Fruit fly (Drosophila melanogaster): Measurements from ENCODE around the gene ntc.

ntc gene

dm6 chr3L:3806330-3806729, at the start of gene ntc, which contains the start of the genes CG32264 and IntS10:
TSS of gene ntc (minus strand) at chr3L:3806459.
TSS of gene CG32264 (minus strand) at chr3L:3806459.
TSS of gene IntS10 (plus strand) at chr3L:3806710.
- no peak for TF ChIP-seq lola (GFP tag; optimal IDR thresholded peaks at IDR 0.05)
- TF ChIP-seq pan (optimal IDR thresholded peaks at IDR 0.05) = no peak
- TF ChIP-seq br (GFP tag; optimal IDR thresholded peaks at IDR 0.05) = peak; percentile 79
- no peak for TF ChIP-seq sage (GFP tag; optimal IDR thresholded peaks at IDR 0.05)
- peak; percentile 74 for TF ChIP-seq fru (GFP tag; optimal IDR thresholded peaks at IDR 0.05)
- TF ChIP-seq sv (GFP tag; optimal IDR thresholded peaks at IDR 0.05) = peak; percentile 69
- peak; percentile 66 for TF ChIP-seq Jra (GFP tag; optimal IDR thresholded peaks at IDR 0.05)
- TF ChIP-seq HLH106 (tag; optimal IDR thresholded peaks at IDR 0.05) = peak; percentile 55
- no peak for TF ChIP-seq tai (GFP tag; optimal IDR thresholded peaks at IDR 0.05)
- TF ChIP-seq Hnf4 (GFP tag; optimal IDR thresholded peaks at IDR 0.05) = peak; percentile 70
- no peak for TF ChIP-seq dl (GFP tag; optimal IDR thresholded peaks at IDR 0.05; ENCODE audit: insufficient read depth in 1 of 2, partially characterized antibody in 2 of 2)
- TF ChIP-seq foxo (GFP tag; optimal IDR thresholded peaks at IDR 0.05) = peak in 1 of 2 experiments; percentile 80
- no peak for TF ChIP-seq usp (GFP tag; optimal IDR thresholded peaks at IDR 0.05)
- peak; percentile 79 for TF ChIP-seq rgr (GFP tag; optimal IDR thresholded peaks at IDR 0.05)
- no peak for TF ChIP-seq jim (GFP tag; optimal IDR thresholded peaks at IDR 0.05)
- TF ChIP-seq dmrt93B (GFP tag; optimal IDR thresholded peaks at IDR 0.05) = no peak
- TF ChIP-seq Dif (GFP tag; optimal IDR thresholded peaks at IDR 0.05; ENCODE audit: partially characterized antibody) = no peak
- no peak for TF ChIP-seq Rel (GFP tag; optimal IDR thresholded peaks at IDR 0.05)
- peak; percentile 45 for TF ChIP-seq Rel (tag; optimal IDR thresholded peaks at IDR 0.05)
- no peak for TF ChIP-seq Vsx2 (GFP tag; optimal IDR thresholded peaks at IDR 0.05; ENCODE audit: partially characterized antibody)
- TF ChIP-seq Mio (GFP tag; optimal IDR thresholded peaks at IDR 0.05) = no peak
- peak; percentile 40 for TF ChIP-seq psq (GFP tag; optimal IDR thresholded peaks at IDR 0.05)
- peak; percentile 3 for TF ChIP-seq Hr83 (GFP tag; optimal IDR thresholded peaks at IDR 0.05; ENCODE audit: poor library complexity, severe bottlenecking)
- peak; percentile 73 for TF ChIP-seq OdsH (GFP tag; optimal IDR thresholded peaks at IDR 0.05)
- TF ChIP-seq Myc (optimal IDR thresholded peaks at IDR 0.05) = peak; percentile 93
- no peak for TF ChIP-seq CrebA (GFP tag; optimal IDR thresholded peaks at IDR 0.05; ENCODE audit: borderline replicate concordance)
- TF ChIP-seq CG9705 (GFP tag; optimal IDR thresholded peaks at IDR 0.05) = peak; percentile 30
- TF ChIP-seq Hr78 (GFP tag; optimal IDR thresholded peaks at IDR 0.05) = no peak
- TF ChIP-seq Sp1 (GFP tag; optimal IDR thresholded peaks at IDR 0.05) = peak; percentile 62
- TF ChIP-seq h (GFP tag; optimal IDR thresholded peaks at IDR 0.05) = peak; percentile 80
- no peak for TF ChIP-seq Abd-B (GFP tag; optimal IDR thresholded peaks at IDR 0.05)
- no peak for TF ChIP-seq N (GFP tag; optimal IDR thresholded peaks at IDR 0.05)
- no peak for TF ChIP-seq CG32264 (GFP tag; optimal IDR thresholded peaks at IDR 0.05)
- no peak for TF ChIP-seq GATAd (GFP tag; optimal IDR thresholded peaks at IDR 0.05)
- no peak for TF ChIP-seq Dfd (GFP tag; optimal IDR thresholded peaks at IDR 0.05)
- peak; percentile 76 for TF ChIP-seq ey (GFP tag; optimal IDR thresholded peaks at IDR 0.05)
- peak; percentile 15 for TF ChIP-seq dsf (GFP tag; optimal IDR thresholded peaks at IDR 0.05; ENCODE audit: borderline replicate concordance)
- peak; percentile 84 for TF ChIP-seq woc (GFP tag; optimal IDR thresholded peaks at IDR 0.05)
- no peak for TF ChIP-seq brk (GFP tag; optimal IDR thresholded peaks at IDR 0.05)

- TF ChIP-seq fru (GFP tag; optimal IDR thresholded peaks at IDR 0.05) (no peak), pan (optimal IDR thresholded peaks at IDR 0.05) (no peak), rgr (GFP tag; optimal IDR thresholded peaks at IDR 0.05) (no peak), Hnf4 (GFP tag; optimal IDR thresholded peaks at IDR 0.05) (no peak), Dfd (GFP tag; optimal IDR thresholded peaks at IDR 0.05) (no peak), jim (GFP tag; optimal IDR thresholded peaks at IDR 0.05) (no peak), Mio (GFP tag; optimal IDR thresholded peaks at IDR 0.05) (no peak), ey (GFP tag; optimal IDR thresholded peaks at IDR 0.05) (no peak), HLH106 (tag; optimal IDR thresholded peaks at IDR 0.05) (no peak), h (GFP tag; optimal IDR thresholded peaks at IDR 0.05) (no peak)
Measured at dm6 chr3L:3856004-3856403, 49.7 kb upstream of the ntc start.

Measured in whole organism, wandering third instar larva.